Fruit fly (Drosophila melanogaster) whole organism, adult: ENCODE measurements around the gene Taf8.

Source experiments
- CG11617 ChIP-seq: fragments of 200-800 bp; sonication (Bioruptor generic); optimal IDR thresholded peaks from 2 replicates; lab custom pipeline; 2017; ENCODE audit warnings: mild to moderate bottlenecking, missing biosample characterization, missing genetic modification reagents, missing genetic modification characterization
- CG12768 ChIP-seq: fragments of 200-800 bp; sonication (Bioruptor generic); optimal IDR thresholded peaks from 2 replicates; lab custom pipeline; 2017; ENCODE audit warnings: missing biosample characterization, missing genetic modification characterization, mild to moderate bottlenecking, moderate library complexity, missing genetic modification reagents
- CG14711 ChIP-seq: fragments of 200-800 bp; sonication (Bioruptor generic); optimal IDR thresholded peaks from 2 replicates; lab custom pipeline; 2018; ENCODE audit warnings: missing biosample characterization, mild to moderate bottlenecking, missing genetic modification characterization, moderate library complexity
- CG1620 ChIP-seq: fragments of 200-800 bp; sonication (Bioruptor generic); optimal IDR thresholded peaks from 2 replicates; lab custom pipeline; 2016; ENCODE audit warnings: missing biosample characterization, missing genetic modification characterization
- CG33017 ChIP-seq: fragments of 200-800 bp; sonication (Bioruptor generic); optimal IDR thresholded peaks from 2 replicates; lab custom pipeline; 2018; ENCODE audit warnings: missing biosample characterization, mild to moderate bottlenecking, missing genetic modification characterization, moderate library complexity
- CG5204 ChIP-seq: fragments of 200-800 bp; sonication (Bioruptor generic); optimal IDR thresholded peaks from 2 replicates; lab custom pipeline; 2016; ENCODE audit warnings: missing biosample characterization, missing genetic modification characterization
- CG7045 ChIP-seq: fragments of 200-800 bp; sonication (Bioruptor generic); optimal IDR thresholded peaks from 2 replicates; lab custom pipeline; 2017; ENCODE audit warnings: missing biosample characterization, mild to moderate bottlenecking, missing genetic modification characterization
- CG7101 ChIP-seq: fragments of 200-800 bp; sonication (Bioruptor generic); optimal IDR thresholded peaks from 2 replicates; lab custom pipeline; 2018; ENCODE audit warnings: missing biosample characterization, mild to moderate bottlenecking, missing genetic modification characterization, moderate library complexity
- Clk ChIP-seq: fragments of 200-800 bp; sonication (Bioruptor generic); optimal IDR thresholded peaks from 2 replicates; lab custom pipeline; 2017; ENCODE audit warnings: missing biosample characterization, missing genetic modification characterization
- Crg-1 ChIP-seq: fragments of 200-800 bp; sonication (Bioruptor generic); optimal IDR thresholded peaks from 2 replicates; lab custom pipeline; 2016; ENCODE audit warnings: missing biosample characterization, missing genetic modification characterization
- Hr96 ChIP-seq: fragments of 200-800 bp; sonication (Bioruptor generic); optimal IDR thresholded peaks from 2 replicates; lab custom pipeline; 2016; ENCODE audit warnings: missing biosample characterization, missing genetic modification characterization
- Mnt ChIP-seq: fragments of 200-800 bp; sonication (Bioruptor generic); optimal IDR thresholded peaks from 2 replicates; lab custom pipeline; 2016; ENCODE audit warnings: missing biosample characterization, mild to moderate bottlenecking, missing genetic modification characterization
- bab1 ChIP-seq: fragments of 200-800 bp; sonication (Bioruptor generic); optimal IDR thresholded peaks from 3 replicates; lab custom pipeline; 2019; ENCODE audit warnings: missing biosample characterization, mild to moderate bottlenecking, missing genetic modification characterization, moderate library complexity
- cic ChIP-seq: fragments of 200-800 bp; sonication (Bioruptor generic); optimal IDR thresholded peaks from 2 replicates; lab custom pipeline; 2017; ENCODE audit warnings: missing biosample characterization, mild to moderate bottlenecking, missing genetic modification characterization, moderate library complexity
- cnc ChIP-seq, 2 experiments: fragments of >200 bp; optimal IDR thresholded peaks; 2 replicates each; lab custom pipeline; 2017
- kay ChIP-seq: fragments of 200-800 bp; sonication (Bioruptor generic); peaks from one replicate; lab custom pipeline; 2016; ENCODE audit warnings: missing biosample characterization, missing genetic modification characterization, borderline replicate concordance
- ovo ChIP-seq: fragments of 200-800 bp; sonication (Bioruptor generic); optimal IDR thresholded peaks from 2 replicates; lab custom pipeline; 2016; ENCODE audit warnings: missing biosample characterization, missing genetic modification characterization
- pad ChIP-seq: fragments of 200-800 bp; sonication (Bioruptor generic); optimal IDR thresholded peaks from 3 replicates; lab custom pipeline; 2017; ENCODE audit warnings: missing biosample characterization, missing genetic modification characterization, mild to moderate bottlenecking, moderate library complexity, missing genetic modification reagents
- tj ChIP-seq: fragments of 200-800 bp; sonication (Bioruptor generic); optimal IDR thresholded peaks from 3 replicates; lab custom pipeline; 2017; ENCODE audit warnings: missing biosample characterization, mild to moderate bottlenecking, missing genetic modification characterization, moderate library complexity
- toe ChIP-seq: fragments of 200-800 bp; sonication (Bioruptor generic); optimal IDR thresholded peaks from 2 replicates; lab custom pipeline; 2016; ENCODE audit warnings: missing biosample characterization, missing genetic modification characterization

Taf8 gene

dm6 chrX:18138297-18138696 lies 36.5 kb downstream of the Taf8 start, which contains the start of gene CG43229:
Gene CG43229, plus strand, starts transcription at chrX:18138542.
- TF ChIP-seq toe (GFP tag; lab: Kevin White, UChicago) = no peak
- TF ChIP-seq ovo (GFP tag; lab: Kevin White, UChicago) = peak; percentile 3

- TF ChIP-seq CG5204 (GFP tag; lab: Kevin White, UChicago) (no peak), CG12768 (no peak), kay (GFP tag; lab: Kevin White, UChicago) (no peak), cnc (optimal IDR thresholded peaks at IDR 0.05; lab: Kevin White, UChicago) (no peak), CG1620 (no peak), CG7101 (tag; lab: Kevin White, UChicago) (no peak), Mnt (GFP tag; lab: Kevin White, UChicago) (no peak), ovo (GFP tag; lab: Kevin White, UChicago) (no peak), tj (GFP tag; lab: Kevin White, UChicago) (no peak), CG33017 (no peak), CG7045 (GFP tag; lab: Kevin White, UChicago) (no peak), CG11617 (no peak)
Observed at dm6 chrX:18139950-18140349, 38.2 kb downstream of the Taf8 start.

dm6 chrX:18140932-18141587 lies 39.3 kb downstream of the Taf8 start:
- TF ChIP-seq cnc (optimal IDR thresholded peaks at IDR 0.05; lab: Kevin White, UChicago) (no peak), ovo (GFP tag; lab: Kevin White, UChicago) (no peak), CG1620 (no peak), Hr96 (GFP tag; lab: Kevin White, UChicago) (no peak), kay (GFP tag; lab: Kevin White, UChicago) (no peak), CG7101 (tag; lab: Kevin White, UChicago) (no peak), CG12768 (no peak), CG7045 (GFP tag; lab: Kevin White, UChicago) (no peak), CG5204 (GFP tag; lab: Kevin White, UChicago) (no peak), cic (no peak), CG11617 (no peak), toe (GFP tag; lab: Kevin White, UChicago) (no peak), CG33017 (no peak), Clk (GFP tag; lab: Kevin White, UChicago) (no peak), Mnt (GFP tag; lab: Kevin White, UChicago) (no peak), Crg-1 (GFP tag; lab: Kevin White, UChicago) (no peak), bab1 (GFP tag; lab: Kevin White, UChicago) (no peak), pad (GFP tag; lab: Kevin White, UChicago) (no peak), tj (GFP tag; lab: Kevin White, UChicago) (no peak), CG14711 (no peak)

- TF ChIP-seq CG7045 (GFP tag; lab: Kevin White, UChicago) (no peak), CG12768 (no peak), Hr96 (GFP tag; lab: Kevin White, UChicago) (no peak), kay (GFP tag; lab: Kevin White, UChicago) (no peak), CG33017 (no peak), Clk (GFP tag; lab: Kevin White, UChicago) (no peak), cnc (optimal IDR thresholded peaks at IDR 0.05; lab: Kevin White, UChicago) (no peak), Mnt (GFP tag; lab: Kevin White, UChicago) (no peak), Crg-1 (GFP tag; lab: Kevin White, UChicago) (no peak), pad (GFP tag; lab: Kevin White, UChicago) (no peak), CG7101 (tag; lab: Kevin White, UChicago) (no peak), ovo (GFP tag; lab: Kevin White, UChicago) (no peak), CG1620 (no peak), CG5204 (GFP tag; lab: Kevin White, UChicago) (no peak), tj (GFP tag; lab: Kevin White, UChicago) (no peak), cic (no peak), toe (GFP tag; lab: Kevin White, UChicago) (no peak), CG14711 (no peak)
Observed at dm6 chrX:18149292-18149691, 47.5 kb downstream of the Taf8 start.

- no peak for TF ChIP-seq cic
- no peak for TF ChIP-seq Crg-1 (GFP tag; lab: Kevin White, UChicago)
- TF ChIP-seq tj (GFP tag; lab: Kevin White, UChicago) = no peak
- TF ChIP-seq CG11617 = no peak
- TF ChIP-seq CG7045 (GFP tag; lab: Kevin White, UChicago) = no peak
- no peak for TF ChIP-seq kay (GFP tag; lab: Kevin White, UChicago)
- TF ChIP-seq CG5204 (GFP tag; lab: Kevin White, UChicago) = no peak
- no peak for TF ChIP-seq Mnt (GFP tag; lab: Kevin White, UChicago)
- TF ChIP-seq CG33017 = no peak
- no peak for TF ChIP-seq Hr96 (GFP tag; lab: Kevin White, UChicago)
- TF ChIP-seq toe (GFP tag; lab: Kevin White, UChicago) = no peak
- TF ChIP-seq CG12768 = no peak
- TF ChIP-seq CG7101 (tag; lab: Kevin White, UChicago) = no peak
- no peak for TF ChIP-seq pad (GFP tag; lab: Kevin White, UChicago)
Observed at dm6 chrX:18151323-18151722, 49.6 kb downstream of the Taf8 start.

- TF ChIP-seq toe (GFP tag; lab: Kevin White, UChicago) (no peak), cic (no peak), CG7045 (GFP tag; lab: Kevin White, UChicago) (no peak), tj (GFP tag; lab: Kevin White, UChicago) (no peak), CG11617 (no peak), CG1620 (no peak), bab1 (GFP tag; lab: Kevin White, UChicago) (no peak), CG5204 (GFP tag; lab: Kevin White, UChicago) (no peak), ovo (GFP tag; lab: Kevin White, UChicago) (no peak), Mnt (GFP tag; lab: Kevin White, UChicago) (no peak), CG33017 (no peak), Clk (GFP tag; lab: Kevin White, UChicago) (no peak), CG7101 (tag; lab: Kevin White, UChicago) (no peak), kay (GFP tag; lab: Kevin White, UChicago) (no peak), cnc (optimal IDR thresholded peaks at IDR 0.05; lab: Kevin White, UChicago) (no peak), CG12768 (no peak), CG14711 (no peak), Crg-1 (GFP tag; lab: Kevin White, UChicago) (no peak)
Observed at dm6 chrX:18153001-18153400, 51.2 kb downstream of the Taf8 start.
